Fruit fly (Drosophila melanogaster) whole organism, wandering third instar larva: ENCODE measurements around the gene shv.

Experiments used
- Abd-B ChIP-seq: fragments of >200 bp; optimal IDR thresholded peaks from 2 replicates; lab custom pipeline; 2017; ENCODE audit warnings: missing biosample characterization, missing genetic modification characterization
- CG32264 ChIP-seq: fragments of 200-800 bp; sonication (Bioruptor generic); optimal IDR thresholded peaks from 2 replicates; lab custom pipeline; 2016; ENCODE audit warnings: missing biosample characterization, missing genetic modification characterization
- CG9705 ChIP-seq: fragments of 200-800 bp; sonication (Bioruptor generic); optimal IDR thresholded peaks from 2 replicates; lab custom pipeline; 2018; ENCODE audit warnings: missing biosample characterization, mild to moderate bottlenecking, missing genetic modification characterization
- CrebA ChIP-seq: fragments of 200-800 bp; sonication (Bioruptor generic); optimal IDR thresholded peaks from 2 replicates; lab custom pipeline; 2016; ENCODE audit warnings: missing biosample characterization, mild to moderate bottlenecking, missing genetic modification characterization, borderline replicate concordance
- Dfd ChIP-seq: fragments of >200 bp; optimal IDR thresholded peaks from 2 replicates; lab custom pipeline; 2017; ENCODE audit warnings: missing biosample characterization, missing genetic modification characterization
- Dif ChIP-seq: fragments of 200-275, 200-300 bp; sonication (Bioruptor generic); optimal IDR thresholded peaks from 2 replicates; lab custom pipeline; 2018; ENCODE audit warnings: missing biosample characterization, missing genetic modification characterization; ENCODE audit not compliant: partially characterized antibody
- GATAd ChIP-seq: sonication (Bioruptor generic); optimal IDR thresholded peaks from 2 replicates; lab custom pipeline; 2016; ENCODE audit warnings: missing biosample characterization, missing genetic modification characterization
- HLH106 ChIP-seq: fragments of 200-800 bp; optimal IDR thresholded peaks from 3 replicates; lab custom pipeline; 2019; ENCODE audit warnings: missing biosample characterization, mild to moderate bottlenecking, missing genetic modification characterization, moderate library complexity
- Hnf4 ChIP-seq: fragments of 200-800 bp; sonication (Bioruptor generic); optimal IDR thresholded peaks from 2 replicates; lab custom pipeline; 2016; ENCODE audit warnings: missing biosample characterization, mild to moderate bottlenecking, missing genetic modification characterization
- Hr78 ChIP-seq: fragments of >200 bp; optimal IDR thresholded peaks from 2 replicates; lab custom pipeline; 2017; ENCODE audit warnings: missing biosample characterization, missing genetic modification characterization
- Hr83 ChIP-seq: fragments of 200-300 bp; sonication (Bioruptor generic); optimal IDR thresholded peaks from 2 replicates; lab custom pipeline; 2016; ENCODE audit warnings: missing biosample characterization, mild to moderate bottlenecking, missing genetic modification characterization, moderate library complexity; ENCODE audit not compliant: poor library complexity, severe bottlenecking
- Jra ChIP-seq: sonication (Bioruptor generic); optimal IDR thresholded peaks from 2 replicates; lab custom pipeline; 2016; ENCODE audit warnings: missing biosample characterization, missing genetic modification characterization
- Mio ChIP-seq: sonication (Bioruptor generic); optimal IDR thresholded peaks from 2 replicates; lab custom pipeline; 2016; ENCODE audit warnings: missing biosample characterization, missing genetic modification characterization
- Myc ChIP-seq: fragments of >200 bp; optimal IDR thresholded peaks from 2 replicates; lab custom pipeline; 2017
- N ChIP-seq: fragments of >200 bp; optimal IDR thresholded peaks from 2 replicates; lab custom pipeline; 2018; ENCODE audit warnings: missing biosample characterization, missing external identifiers, missing genetic modification characterization
- OdsH ChIP-seq: fragments of 200-800 bp; sonication (Bioruptor generic); optimal IDR thresholded peaks from 2 replicates; lab custom pipeline; 2016; ENCODE audit warnings: missing biosample characterization, mild to moderate bottlenecking, missing genetic modification characterization
- Rel ChIP-seq, 2 experiments: fragments of 200-800 bp; sonication (Bioruptor generic) in 1 of 2; optimal IDR thresholded peaks; 2 replicates in 1 of 2; 3 replicates in 1 of 2; lab custom pipeline; 2016 to 2019; ENCODE audit warnings: mild to moderate bottlenecking in 2 of 2, missing biosample characterization in 2 of 2, missing genetic modification characterization in 2 of 2, moderate library complexity in 1 of 2
- Sp1 ChIP-seq: fragments of 200-800 bp; sonication (Bioruptor generic); optimal IDR thresholded peaks from 3 replicates; lab custom pipeline; 2019; ENCODE audit warnings: missing biosample characterization, mild to moderate bottlenecking, missing genetic modification characterization, moderate library complexity
- Vsx2 ChIP-seq: fragments of 200-300, 225-300 bp; sonication (Bioruptor generic); optimal IDR thresholded peaks from 2 replicates; lab custom pipeline; 2018; ENCODE audit warnings: missing biosample characterization, missing genetic modification characterization; ENCODE audit not compliant: partially characterized antibody
- br ChIP-seq: fragments of 200-800 bp; sonication (Bioruptor generic); optimal IDR thresholded peaks from 2 replicates; lab custom pipeline; 2016; ENCODE audit warnings: missing biosample characterization, missing genetic modification characterization
- brk ChIP-seq: fragments of 200-800 bp; sonication (Bioruptor generic); optimal IDR thresholded peaks from 2 replicates; lab custom pipeline; 2016; ENCODE audit warnings: missing biosample characterization, mild to moderate bottlenecking, missing genetic modification characterization
- dl ChIP-seq, 2 experiments: fragments of 175-275, 200-275 bp in 1 of 2; fragments of 200-275 bp in 1 of 2; sonication (Bioruptor generic); optimal IDR thresholded peaks; lab custom pipeline; 2018; ENCODE audit warnings: mild to moderate bottlenecking in 2 of 2, missing biosample characterization in 2 of 2, missing genetic modification characterization in 2 of 2, moderate library complexity in 2 of 2; ENCODE audit not compliant: partially characterized antibody in 2 of 2, insufficient read depth in 1 of 2
- dmrt93B ChIP-seq: fragments of 200-800 bp; sonication (Bioruptor generic); optimal IDR thresholded peaks from 2 replicates; lab custom pipeline; 2018; ENCODE audit warnings: missing biosample characterization, mild to moderate bottlenecking, missing genetic modification characterization
- dsf ChIP-seq: sonication (Bioruptor generic); optimal IDR thresholded peaks from 2 replicates; lab custom pipeline; 2016; ENCODE audit warnings: missing biosample characterization, missing genetic modification characterization, borderline replicate concordance
- ey ChIP-seq: fragments of 200-800 bp; sonication (Bioruptor generic); optimal IDR thresholded peaks from 2 replicates; lab custom pipeline; 2016; ENCODE audit warnings: missing biosample characterization, missing genetic modification characterization
- foxo ChIP-seq, 2 experiments: fragments of 200-800 bp; sonication (Bioruptor generic); optimal IDR thresholded peaks; 2 replicates in 1 of 2; 3 replicates in 1 of 2; lab custom pipeline; 2016 to 2017; ENCODE audit warnings: missing biosample characterization in 2 of 2, missing genetic modification characterization in 2 of 2
- fru ChIP-seq: fragments of 200-800 bp; sonication (Bioruptor generic); optimal IDR thresholded peaks from 3 replicates; lab custom pipeline; 2016; ENCODE audit warnings: missing biosample characterization, mild to moderate bottlenecking, missing genetic modification characterization
- h ChIP-seq: fragments of 200-800 bp; sonication (Bioruptor generic); optimal IDR thresholded peaks from 3 replicates; lab custom pipeline; 2016; ENCODE audit warnings: missing biosample characterization, mild to moderate bottlenecking, missing genetic modification characterization
- jim ChIP-seq: fragments of 175-275, 200-325 bp; sonication (Bioruptor generic); optimal IDR thresholded peaks from 2 replicates; lab custom pipeline; 2016; ENCODE audit warnings: missing biosample characterization, mild to moderate bottlenecking, missing genetic modification characterization
- lola ChIP-seq: fragments of >200 bp; optimal IDR thresholded peaks from 2 replicates; lab custom pipeline; 2017; ENCODE audit warnings: missing biosample characterization, missing genetic modification characterization
- pan ChIP-seq: fragments of >200 bp; optimal IDR thresholded peaks from 2 replicates; lab custom pipeline; 2017
- psq ChIP-seq: fragments of 200-800 bp; sonication (Bioruptor generic); optimal IDR thresholded peaks from 3 replicates; lab custom pipeline; 2017; ENCODE audit warnings: missing biosample characterization, mild to moderate bottlenecking, missing genetic modification characterization, moderate library complexity
- rgr ChIP-seq: fragments of 200-800 bp; sonication (Bioruptor generic); optimal IDR thresholded peaks from 3 replicates; lab custom pipeline; 2016; ENCODE audit warnings: missing biosample characterization, mild to moderate bottlenecking, missing genetic modification characterization
- sage ChIP-seq: fragments of 200-800 bp; sonication (Bioruptor generic); optimal IDR thresholded peaks from 2 replicates; lab custom pipeline; 2016; ENCODE audit warnings: missing biosample characterization, mild to moderate bottlenecking, missing genetic modification characterization
- sv ChIP-seq: fragments of 200-800 bp; sonication (Bioruptor generic); optimal IDR thresholded peaks from 3 replicates; lab custom pipeline; 2016; ENCODE audit warnings: missing biosample characterization, missing genetic modification characterization
- tai ChIP-seq: sonication (Bioruptor generic); optimal IDR thresholded peaks from 2 replicates; lab custom pipeline; 2016; ENCODE audit warnings: missing biosample characterization, missing genetic modification characterization
- usp ChIP-seq: fragments of >200 bp; optimal IDR thresholded peaks from 2 replicates; lab custom pipeline; 2017; ENCODE audit warnings: missing biosample characterization, missing genetic modification characterization
- woc ChIP-seq: sonication (Bioruptor generic); optimal IDR thresholded peaks from 2 replicates; lab custom pipeline; 2016; ENCODE audit warnings: missing biosample characterization, mild to moderate bottlenecking, missing genetic modification characterization

shv gene

dm6 chr2L:435311-435806 is 17.5 kb upstream of the shv start:
- TF ChIP-seq jim (GFP tag; lab: Kevin White, UChicago), result no peak
- peak; percentile 6 for TF ChIP-seq fru (GFP tag; lab: Kevin White, UChicago)
- peak; percentile 36 for TF ChIP-seq rgr
- no peak for TF ChIP-seq Myc (lab: Kevin White, UChicago)
- TF ChIP-seq GATAd (GFP tag; lab: Kevin White, UChicago), result no peak
- TF ChIP-seq Hnf4, result peak; percentile 24
- peak in 1 of 2 experiments; percentile 64 for TF ChIP-seq foxo (GFP tag; optimal IDR thresholded peaks at IDR 0.05; lab: Kevin White, UChicago)
- peak; percentile 50 for TF ChIP-seq OdsH (GFP tag; lab: Kevin White, UChicago)
- TF ChIP-seq Rel (GFP tag; optimal IDR thresholded peaks at IDR 0.05; lab: Kevin White, UChicago), result peak; percentile 7
- TF ChIP-seq Rel (tag; optimal IDR thresholded peaks at IDR 0.05; lab: Kevin White, UChicago), result no peak
- peak; percentile 51 for TF ChIP-seq brk (GFP tag; lab: Kevin White, UChicago)
- TF ChIP-seq psq (GFP tag; lab: Kevin White, UChicago), result peak; percentile 45
- TF ChIP-seq dl (GFP tag; optimal IDR thresholded peaks at IDR 0.05; lab: Kevin White, UChicago; ENCODE audit: insufficient read depth in 1 of 2, partially characterized antibody in 2 of 2), result no peak
- TF ChIP-seq pan (lab: Kevin White, UChicago), result no peak
- TF ChIP-seq Jra (GFP tag; lab: Kevin White, UChicago), result no peak
- peak; percentile 16 for TF ChIP-seq ey (GFP tag; lab: Kevin White, UChicago)
- no peak for TF ChIP-seq tai
- no peak for TF ChIP-seq usp (GFP tag; lab: Kevin White, UChicago)
- TF ChIP-seq Sp1 (GFP tag; lab: Kevin White, UChicago), result no peak
- peak; percentile 52 for TF ChIP-seq h
- TF ChIP-seq, all 38 proteins: peak for 10

- TF ChIP-seq Myc (lab: Kevin White, UChicago), result no peak
- TF ChIP-seq lola, result no peak
- TF ChIP-seq brk (GFP tag; lab: Kevin White, UChicago), result no peak
- TF ChIP-seq HLH106 (tag; lab: Kevin White, UChicago), result no peak
- no peak for TF ChIP-seq psq (GFP tag; lab: Kevin White, UChicago)
- TF ChIP-seq Hnf4, result no peak
- no peak for TF ChIP-seq jim (GFP tag; lab: Kevin White, UChicago)
- no peak for TF ChIP-seq fru (GFP tag; lab: Kevin White, UChicago)
- no peak for TF ChIP-seq Dfd
- TF ChIP-seq Abd-B, result no peak
- TF ChIP-seq Mio (GFP tag; lab: Kevin White, UChicago), result no peak
- TF ChIP-seq N (GFP tag; lab: Kevin White, UChicago), result no peak
- no peak for TF ChIP-seq usp (GFP tag; lab: Kevin White, UChicago)
Measured at dm6 chr2L:437498-437897, 15.4 kb upstream of the shv start.

- TF ChIP-seq tai (peak; percentile 90), Dif (GFP tag; lab: Kevin White, UChicago) (no peak), fru (GFP tag; lab: Kevin White, UChicago) (peak; percentile 92), CrebA (GFP tag; lab: Kevin White, UChicago) (peak; percentile 72), OdsH (GFP tag; lab: Kevin White, UChicago) (peak; percentile 90), Hnf4 (peak; percentile 90), CG9705 (peak; percentile 85), usp (GFP tag; lab: Kevin White, UChicago) (no peak), h (peak; percentile 92), ey (GFP tag; lab: Kevin White, UChicago) (peak; percentile 91), N (GFP tag; lab: Kevin White, UChicago) (no peak), dsf (GFP tag; lab: Kevin White, UChicago) (peak; percentile 80), sv (no peak), foxo (GFP tag; optimal IDR thresholded peaks at IDR 0.05; lab: Kevin White, UChicago) (peak; percentile 16 to 92), HLH106 (tag; lab: Kevin White, UChicago) (peak; percentile 94), brk (GFP tag; lab: Kevin White, UChicago) (peak; percentile 91), lola (no peak), jim (GFP tag; lab: Kevin White, UChicago) (no peak), CG32264 (GFP tag; lab: Kevin White, UChicago) (peak; percentile 80), Sp1 (GFP tag; lab: Kevin White, UChicago) (peak; percentile 92), Mio (GFP tag; lab: Kevin White, UChicago) (no peak), Abd-B (no peak), Rel (GFP tag; optimal IDR thresholded peaks at IDR 0.05; lab: Kevin White, UChicago) (peak; percentile 51), Rel (tag; optimal IDR thresholded peaks at IDR 0.05; lab: Kevin White, UChicago) (peak; percentile 60), GATAd (GFP tag; lab: Kevin White, UChicago) (peak; percentile 10), br (GFP tag; lab: Kevin White, UChicago) (peak; percentile 92), Dfd (no peak), psq (GFP tag; lab: Kevin White, UChicago) (peak; percentile 94), Hr78 (GFP tag; lab: Kevin White, UChicago) (no peak), dl (GFP tag; optimal IDR thresholded peaks at IDR 0.05; lab: Kevin White, UChicago; ENCODE audit: insufficient read depth in 1 of 2, partially characterized antibody in 2 of 2) (no peak), dmrt93B (peak; percentile 80), pan (lab: Kevin White, UChicago) (no peak), sage (GFP tag; lab: Kevin White, UChicago) (peak; percentile 76), Jra (GFP tag; lab: Kevin White, UChicago) (peak; percentile 82), rgr (peak; percentile 89), Vsx2 (GFP tag; lab: Kevin White, UChicago) (no peak), Hr83 (GFP tag; lab: Kevin White, UChicago) (no peak), Myc (lab: Kevin White, UChicago) (no peak), woc (GFP tag; lab: Kevin White, UChicago) (peak; percentile 99)
Measured at dm6 chr2L:439339-439738, 13.6 kb upstream of the shv start.
